Worm (Caenorhabditis elegans) whole organism, L1 larva: ENCODE measurements around the gene srh-74.

Experiments
- C04F5.9 ChIP-seq: sonication (generic microtip); optimal IDR thresholded peaks from 2 replicates; lab custom pipeline; 2016; ENCODE audit warnings: missing genetic modification characterization, missing compliant biosample characterization
- C16A3.4 ChIP-seq: fragments of 150-350 bp; optimal IDR thresholded peaks from 2 replicates; lab custom pipeline; 2014; ENCODE audit warnings: missing biosample characterization, missing genetic modification characterization
- C34B4.2 ChIP-seq: sonication (generic microtip); optimal IDR thresholded peaks from 2 replicates; lab custom pipeline; 2017; ENCODE audit warnings: mild to moderate bottlenecking, missing genetic modification characterization, missing compliant biosample characterization
- alr-1 ChIP-seq: fragments of 200-800 bp; sonication (Bioruptor generic); optimal IDR thresholded peaks from 2 replicates; lab custom pipeline; 2018; ENCODE audit warnings: borderline replicate concordance, mild to moderate bottlenecking, missing genetic modification characterization, missing compliant biosample characterization
- blmp-1 ChIP-seq: fragments of 150-350 bp; optimal IDR thresholded peaks from 2 replicates; lab custom pipeline; 2014; ENCODE audit warnings: missing biosample characterization, missing genetic modification characterization
- ceh-63 ChIP-seq: fragments of 200-800 bp; sonication (Bioruptor generic); optimal IDR thresholded peaks from 2 replicates; lab custom pipeline; 2018; ENCODE audit warnings: mild to moderate bottlenecking, missing genetic modification characterization, missing compliant biosample characterization
- ceh-8 ChIP-seq: fragments of 200-800 bp; sonication (Bioruptor generic); optimal IDR thresholded peaks from 2 replicates; lab custom pipeline; 2018; ENCODE audit warnings: mild to moderate bottlenecking, missing genetic modification characterization, moderate library complexity, missing compliant biosample characterization
- ceh-90 ChIP-seq: sonication (generic microtip); optimal IDR thresholded peaks from 2 replicates; lab custom pipeline; 2016; ENCODE audit warnings: missing genetic modification characterization, missing compliant biosample characterization
- dpl-1 ChIP-seq, 3 experiments: fragments of 150-350 bp in 2 of 3; sonication (generic microtip) in 1 of 3; optimal IDR thresholded peaks; 2 replicates each; lab custom pipeline; 2014 to 2017; ENCODE audit warnings: missing biosample characterization in 3 of 3, missing genetic modification characterization in 3 of 3, missing genetic modification reagents in 3 of 3
- dsc-1 ChIP-seq: sonication (generic microtip); optimal IDR thresholded peaks from 2 replicates; lab custom pipeline; 2016; ENCODE audit warnings: mild to moderate bottlenecking, missing genetic modification characterization, missing compliant biosample characterization
- efl-1 ChIP-seq, 4 experiments: fragments of 150-350 bp; optimal IDR thresholded peaks in 3 of 4; peaks in 1 of 4; 1 replicate in 1 of 4; 2 replicates in 3 of 4; lab custom pipeline; 2014; ENCODE audit warnings: missing biosample characterization in 2 of 4, missing genetic modification characterization in 2 of 4, missing genetic modification reagents in 2 of 4
- egl-13 ChIP-seq: sonication (generic microtip); optimal IDR thresholded peaks from 2 replicates; lab custom pipeline; 2016; ENCODE audit warnings: missing genotype, missing genetic modification reagents, missing genetic modification characterization, missing compliant biosample characterization
- fkh-4 ChIP-seq: sonication (generic microtip); optimal IDR thresholded peaks from 2 replicates; lab custom pipeline; 2016; ENCODE audit warnings: missing compliant biosample characterization, missing genetic modification characterization, borderline replicate concordance
- fkh-8 ChIP-seq: sonication (generic microtip); optimal IDR thresholded peaks from 2 replicates; lab custom pipeline; 2016; ENCODE audit warnings: mild to moderate bottlenecking, missing genetic modification characterization, missing compliant biosample characterization
- grh-1 ChIP-seq: fragments of 200-800 bp; sonication (Bioruptor generic); IDR thresholded peaks from 2 replicates; pipeline ENCODE4 v1.3.6; 2022; ENCODE audit warnings: missing genetic modification reagents, missing genetic modification characterization, missing compliant biosample characterization
- hlh-17 ChIP-seq: fragments of 200-800 bp; sonication (Bioruptor generic); optimal IDR thresholded peaks from 2 replicates; lab custom pipeline; 2018; ENCODE audit warnings: missing genetic modification characterization, mild to moderate bottlenecking, missing compliant biosample characterization, moderate library complexity, borderline replicate concordance
- hpl-2 ChIP-seq: fragments of 150-350 bp; optimal IDR thresholded peaks from 2 replicates; lab custom pipeline; 2014; ENCODE audit warnings: missing biosample characterization, missing genetic modification reagents, missing genetic modification characterization
- isw-1 ChIP-seq: fragments of 200-800 bp; sonication (Bioruptor generic); IDR thresholded peaks from 2 replicates; pipeline ENCODE4 v1.3.6; 2022; ENCODE audit warnings: missing genetic modification characterization, missing compliant biosample characterization
- lin-13 ChIP-seq: fragments of 150-350 bp; optimal IDR thresholded peaks from 2 replicates; lab custom pipeline; 2014; ENCODE audit warnings: missing biosample characterization, missing genetic modification reagents, missing genetic modification characterization
- lin-14 ChIP-seq: fragments of 200-800 bp; sonication (Bioruptor generic); optimal IDR thresholded peaks from 2 replicates; lab custom pipeline; 2018; ENCODE audit warnings: mild to moderate bottlenecking, missing genetic modification characterization, moderate library complexity, missing compliant biosample characterization
- lin-35 ChIP-seq, 2 experiments: fragments of 150-350 bp; optimal IDR thresholded peaks; 2 replicates each; lab custom pipeline; 2014; ENCODE audit warnings: missing biosample characterization in 2 of 2, missing genetic modification characterization in 2 of 2, missing genetic modification reagents in 2 of 2
- lsy-2 ChIP-seq, 2 experiments: fragments of 150-350 bp; optimal IDR thresholded peaks; 2 replicates each; lab custom pipeline; 2014; ENCODE audit warnings: missing biosample characterization in 2 of 2, missing genetic modification characterization in 2 of 2
- mab-9 ChIP-seq: fragments of 200-800 bp; sonication (Bioruptor generic); IDR thresholded peaks from 2 replicates; pipeline ENCODE4 v1.3.6; 2022; ENCODE audit warnings: missing genetic modification reagents, missing genetic modification characterization, missing compliant biosample characterization
- mef-2 ChIP-seq: fragments of 150-350 bp; optimal IDR thresholded peaks from 2 replicates; lab custom pipeline; 2014; ENCODE audit warnings: missing biosample characterization, missing genetic modification characterization
- mep-1 ChIP-seq: fragments of 150-350 bp; optimal IDR thresholded peaks from 2 replicates; lab custom pipeline; 2014; ENCODE audit warnings: missing biosample characterization, missing genetic modification characterization
- nhr-11 ChIP-seq: fragments of 150-350 bp; optimal IDR thresholded peaks from 2 replicates; lab custom pipeline; 2014; ENCODE audit warnings: missing biosample characterization, missing genetic modification characterization
- nhr-12 ChIP-seq: sonication (generic microtip); optimal IDR thresholded peaks from 2 replicates; lab custom pipeline; 2017; ENCODE audit warnings: missing biosample characterization, missing genetic modification characterization
- nhr-20 ChIP-seq: sonication (generic microtip); optimal IDR thresholded peaks from 2 replicates; lab custom pipeline; 2016; ENCODE audit warnings: mild to moderate bottlenecking, missing genetic modification characterization, missing compliant biosample characterization
- nhr-237 ChIP-seq: fragments of 150-350 bp; optimal IDR thresholded peaks from 2 replicates; lab custom pipeline; 2014; ENCODE audit warnings: missing biosample characterization, missing genetic modification characterization
- nhr-28 ChIP-seq: fragments of 150-350 bp; optimal IDR thresholded peaks from 2 replicates; lab custom pipeline; 2014; ENCODE audit warnings: missing biosample characterization, missing genetic modification characterization
- nhr-71 ChIP-seq: sonication (generic microtip); optimal IDR thresholded peaks from 2 replicates; lab custom pipeline; 2016; ENCODE audit warnings: mild to moderate bottlenecking, missing genetic modification characterization, moderate library complexity, missing compliant biosample characterization
- nhr-77 ChIP-seq: fragments of 150-350 bp; optimal IDR thresholded peaks from 2 replicates; lab custom pipeline; 2014; ENCODE audit warnings: missing biosample characterization, missing genetic modification characterization
- nhr-85 ChIP-seq: sonication (generic microtip); peaks from one replicate; lab custom pipeline; 2016; ENCODE audit warnings: missing genetic modification characterization, inconsistent platforms, missing compliant biosample characterization
- nhr-90 ChIP-seq: sonication (generic microtip); optimal IDR thresholded peaks from 2 replicates; lab custom pipeline; 2016; ENCODE audit warnings: mild to moderate bottlenecking, missing genetic modification characterization, missing compliant biosample characterization; ENCODE audit not compliant: poor library complexity
- pax-3 ChIP-seq: fragments of 200-800 bp; sonication (Bioruptor generic); optimal IDR thresholded peaks from 2 replicates; lab custom pipeline; 2018; ENCODE audit warnings: mild to moderate bottlenecking, missing genetic modification characterization, moderate library complexity, missing compliant biosample characterization
- rnt-1 ChIP-seq: sonication (generic microtip); optimal IDR thresholded peaks from 2 replicates; lab custom pipeline; 2016; ENCODE audit warnings: mild to moderate bottlenecking, missing genetic modification characterization, moderate library complexity, missing compliant biosample characterization
- skn-1 ChIP-seq: fragments of 150-350 bp; optimal IDR thresholded peaks from 2 replicates; lab custom pipeline; 2014; ENCODE audit warnings: missing biosample characterization, missing genetic modification characterization
- snpc-4 ChIP-seq: fragments of 150-350 bp; optimal IDR thresholded peaks from 2 replicates; lab custom pipeline; 2014; ENCODE audit warnings: missing biosample characterization, missing genetic modification characterization
- snu-23 ChIP-seq: sonication (generic microtip); optimal IDR thresholded peaks from 2 replicates; lab custom pipeline; 2016; ENCODE audit warnings: missing genetic modification characterization, missing compliant biosample characterization
- sox-4 ChIP-seq: sonication (generic microtip); optimal IDR thresholded peaks from 2 replicates; lab custom pipeline; 2016; ENCODE audit warnings: missing genetic modification characterization, missing compliant biosample characterization
- sptf-1 ChIP-seq: fragments of 150-350 bp; optimal IDR thresholded peaks from 2 replicates; lab custom pipeline; 2014; ENCODE audit warnings: missing biosample characterization, missing genetic modification characterization
- swsn-7 ChIP-seq: sonication (generic microtip); optimal IDR thresholded peaks from 2 replicates; lab custom pipeline; 2016; ENCODE audit warnings: missing genetic modification characterization, missing compliant biosample characterization
- tlp-1 ChIP-seq: fragments of 150-350 bp; optimal IDR thresholded peaks from 2 replicates; lab custom pipeline; 2014; ENCODE audit warnings: missing biosample characterization, missing genetic modification characterization
- unc-130 ChIP-seq: fragments of 150-350 bp; optimal IDR thresholded peaks from 2 replicates; lab custom pipeline; 2017; ENCODE audit warnings: missing biosample characterization, missing genetic modification characterization, inconsistent platforms
- unc-30 ChIP-seq: sonication (generic microtip); optimal IDR thresholded peaks from 2 replicates; lab custom pipeline; 2017; ENCODE audit warnings: missing biosample characterization, missing genetic modification characterization
- unc-98 ChIP-seq: fragments of 200-800 bp; sonication (Bioruptor generic); IDR thresholded peaks from 2 replicates; pipeline ENCODE4 v1.3.6; 2022; ENCODE audit warnings: missing genetic modification characterization, missing compliant biosample characterization
- zag-1 ChIP-seq: fragments of 150-350 bp; optimal IDR thresholded peaks from 2 replicates; lab custom pipeline; 2014; ENCODE audit warnings: missing biosample characterization, missing genetic modification characterization

srh-74 gene

DNA sequence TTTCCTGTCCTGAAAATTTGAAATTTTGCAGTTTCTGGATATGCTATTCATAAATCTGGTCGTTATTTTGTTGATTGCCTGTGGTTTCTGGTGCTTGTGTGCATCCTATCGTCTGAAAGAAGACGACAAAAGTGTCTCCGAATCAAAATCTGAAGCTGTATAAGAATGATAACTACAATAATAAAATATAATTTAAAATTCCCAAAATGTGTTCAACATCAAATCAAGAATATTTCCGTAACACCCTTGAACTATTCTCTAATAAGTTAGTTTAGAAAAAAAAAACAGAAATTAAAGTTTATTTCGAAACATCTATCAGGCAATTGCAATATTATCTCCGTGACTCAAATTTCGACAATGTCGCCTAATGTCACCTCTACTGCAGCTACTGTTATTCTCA is 8.1 kb downstream of the srh-74 start, which contains the start of gene C45B11.8:
C45B11.8 (plus strand) TSS at position 301 of the 400 bp plus-strand sequence.
- no peak for TF ChIP-seq snpc-4 (tag; lab: Kevin White, UChicago)
- TF ChIP-seq, all 84 proteins: peak for 0

DNA sequence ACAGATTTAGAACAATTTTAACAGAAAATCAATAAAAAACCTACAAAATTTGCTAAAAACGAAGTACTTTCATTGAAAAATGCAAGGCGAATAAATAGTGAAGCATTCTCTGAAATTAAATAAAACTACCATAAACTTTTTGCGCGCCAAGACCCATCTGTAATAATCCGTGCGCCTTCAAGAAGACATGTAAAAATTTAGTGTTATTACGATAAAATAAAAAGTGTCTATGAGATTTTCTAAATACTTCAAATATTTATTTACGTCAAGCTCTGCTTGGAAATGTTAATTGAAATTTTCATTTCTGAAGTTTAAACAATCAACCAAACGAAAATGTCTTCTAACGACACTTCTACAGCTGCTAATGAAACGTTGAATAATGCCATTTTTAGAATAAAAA is 8.6 kb downstream of the srh-74 start, which contains the start of gene C45B11.9:
C45B11.9 (plus strand) TSS at position 301 of the 400 bp plus-strand sequence.
- no peak for TF ChIP-seq snu-23
- TF ChIP-seq unc-30 (tag; lab: Kevin White, UChicago), result no peak
- TF ChIP-seq nhr-85 (tag; lab: Kevin White, UChicago), result no peak
- TF ChIP-seq ceh-63 (GFP tag; lab: Kevin White, UChicago), result no peak
- no peak for TF ChIP-seq mep-1 (tag; lab: Kevin White, UChicago)
- no peak for TF ChIP-seq sox-4 (tag; lab: Kevin White, UChicago)
- TF ChIP-seq nhr-71 (tag; lab: Kevin White, UChicago), result no peak
- no peak for TF ChIP-seq unc-98 (GFP tag; lab: Robert Waterston, UW)
- no peak for TF ChIP-seq mef-2 (tag; lab: Kevin White, UChicago)
- TF ChIP-seq unc-130 (tag; lab: Kevin White, UChicago), result no peak
- no peak for TF ChIP-seq lin-13
- TF ChIP-seq skn-1 (tag; lab: Kevin White, UChicago), result no peak
- TF ChIP-seq swsn-7 (tag; lab: Kevin White, UChicago), result no peak
- TF ChIP-seq snpc-4 (tag; lab: Kevin White, UChicago), result no peak
- TF ChIP-seq ceh-8 (GFP tag; lab: Kevin White, UChicago), result no peak
- TF ChIP-seq efl-1 (optimal IDR thresholded peaks at IDR 0.05; lab: Kevin White, UChicago), result no peak
- no peak for TF ChIP-seq efl-1 (GFP tag; optimal IDR thresholded peaks at IDR 0.05 in 1 of 2; lab: Kevin White, UChicago)
- TF ChIP-seq isw-1 (GFP tag; lab: Robert Waterston, UW), result no peak

DNA sequence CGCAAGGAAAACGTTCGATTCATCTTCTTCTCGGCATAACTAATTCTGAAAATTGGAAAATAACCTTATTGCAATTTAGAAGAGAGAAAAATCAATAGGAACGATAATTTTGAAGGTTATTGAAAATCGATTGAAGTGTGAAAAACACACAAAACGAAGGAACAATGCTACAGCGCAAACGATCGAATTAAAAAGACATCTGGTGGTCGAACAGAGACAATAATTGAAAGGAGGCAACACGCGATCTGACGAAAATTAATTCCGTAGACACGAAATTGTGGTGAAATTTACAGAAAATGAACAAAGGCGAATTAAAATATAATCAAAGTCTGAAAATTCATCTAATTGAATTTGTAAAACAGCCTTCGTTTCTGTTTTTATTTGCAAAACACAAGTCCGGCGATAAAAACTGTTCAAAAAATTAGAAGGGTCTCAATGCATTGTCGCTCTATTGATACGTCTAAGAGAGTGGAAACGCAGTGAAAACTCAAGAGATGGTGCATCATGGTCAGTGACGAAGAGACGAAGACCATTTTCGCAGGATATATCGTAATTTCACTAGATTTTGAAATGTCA is 9.1 kb downstream of the srh-74 start, which contains the start of gene pak-2:
pak-2 (minus strand) TSS at position 51 of the 576 bp plus-strand sequence.
- TF ChIP-seq lin-35 (GFP tag; optimal IDR thresholded peaks at IDR 0.05; lab: Kevin White, UChicago), result peak; percentile 74 to 89
- TF ChIP-seq hlh-17 (GFP tag; lab: Kevin White, UChicago), result no peak
- TF ChIP-seq C16A3.4 (tag; lab: Kevin White, UChicago), result peak; percentile 96
- TF ChIP-seq C34B4.2 (tag; lab: Kevin White, UChicago), result no peak
- TF ChIP-seq dsc-1 (tag; lab: Kevin White, UChicago), result peak; percentile 85
- TF ChIP-seq zag-1, result peak; percentile 31
- no peak for TF ChIP-seq nhr-11 (tag; lab: Kevin White, UChicago)
- peak; percentile 85 for TF ChIP-seq fkh-8 (tag; lab: Kevin White, UChicago)
- peak; percentile 63 for TF ChIP-seq hpl-2
- TF ChIP-seq egl-13, result peak; percentile 71
- peak; percentile 59 for TF ChIP-seq nhr-237 (tag; lab: Kevin White, UChicago)
- TF ChIP-seq grh-1, result peak; percentile 31; the same call in 1 of the 2 replicates
- TF ChIP-seq mab-9, result peak; percentile 53; the same call in 1 of the 2 replicates
- TF ChIP-seq fkh-4 (tag; lab: Kevin White, UChicago), result peak; percentile 85
- TF ChIP-seq rnt-1 (tag; lab: Kevin White, UChicago), result peak; percentile 88
- no peak for TF ChIP-seq sptf-1 (tag; lab: Kevin White, UChicago)
- peak; percentile 75 for TF ChIP-seq blmp-1 (tag; lab: Kevin White, UChicago)
- peak; percentile 61 to 77 (median 68) for TF ChIP-seq dpl-1 (GFP tag; optimal IDR thresholded peaks at IDR 0.05; lab: Kevin White, UChicago)
- peak; percentile 71 for TF ChIP-seq mep-1 (tag; lab: Kevin White, UChicago)
- TF ChIP-seq C04F5.9 (tag; lab: Kevin White, UChicago), result peak; percentile 70
- TF ChIP-seq unc-30 (tag; lab: Kevin White, UChicago), result no peak
- no peak for TF ChIP-seq nhr-28 (tag; lab: Kevin White, UChicago)
- TF ChIP-seq ceh-90, result peak; percentile 64
- peak; percentile 90 for TF ChIP-seq nhr-20 (tag; lab: Kevin White, UChicago)
- TF ChIP-seq nhr-90 (tag; lab: Kevin White, UChicago), result peak; percentile 85
- peak; percentile 95 for TF ChIP-seq lin-14 (GFP tag; lab: Kevin White, UChicago)
- peak; percentile 37 for TF ChIP-seq snpc-4 (tag; lab: Kevin White, UChicago)
- TF ChIP-seq nhr-12 (tag; lab: Kevin White, UChicago), result no peak
- TF ChIP-seq pax-3 (tag; lab: Kevin White, UChicago), result peak; percentile 94
- TF ChIP-seq nhr-77 (tag; lab: Kevin White, UChicago), result peak; percentile 90
- peak; percentile 73 to 91 for TF ChIP-seq lsy-2 (tag; optimal IDR thresholded peaks at IDR 0.05; lab: Kevin White, UChicago)
- no peak for TF ChIP-seq alr-1
- TF ChIP-seq tlp-1 (tag; lab: Kevin White, UChicago), result no peak
- TF ChIP-seq unc-98 (GFP tag; lab: Robert Waterston, UW), result peak; percentile 76; the same call in 1 of the 2 replicates
